Fruit fly (Drosophila melanogaster) whole organism, embryonic: Measurements from ENCODE around the gene CG18258.

Source experiments
- Awh ChIP-seq: fragments of 200-800 bp; sonication (Bioruptor generic); IDR thresholded peaks from 2 replicates; pipeline ENCODE4, ENCODE4 v1.3.6; 2022; ENCODE audit warnings: missing biosample characterization, missing genetic modification characterization
- Bdp1 ChIP-seq: fragments of 200-800 bp; sonication (Bioruptor generic); optimal IDR thresholded peaks from 3 replicates; lab custom pipeline; 2016; ENCODE audit warnings: missing biosample characterization, missing genetic modification characterization
- CG10654 ChIP-seq: fragments of 200-800 bp; sonication (Bioruptor generic); optimal IDR thresholded peaks from 2 replicates; lab custom pipeline; 2016; ENCODE audit warnings: missing biosample characterization, missing genetic modification characterization
- CG11247 ChIP-seq: fragments of 200-800 bp; sonication (Bioruptor generic); IDR thresholded peaks from 2 replicates; pipeline ENCODE4 v1.3.6; 2022; ENCODE audit warnings: missing biosample characterization, missing genetic modification characterization
- CG12219 ChIP-seq: fragments of 200-800 bp; sonication (Bioruptor generic); optimal IDR thresholded peaks from 3 replicates; lab custom pipeline; 2018; ENCODE audit warnings: missing biosample characterization, mild to moderate bottlenecking, missing genetic modification characterization
- CG12236 ChIP-seq: fragments of 200-800 bp; sonication (Bioruptor generic); optimal IDR thresholded peaks from 2 replicates; lab custom pipeline; 2016; ENCODE audit warnings: missing biosample characterization, missing genetic modification characterization
- CG13775 ChIP-seq: fragments of 200-800 bp; sonication (Bioruptor generic); optimal IDR thresholded peaks from 3 replicates; lab custom pipeline; 2017; ENCODE audit warnings: missing biosample characterization, mild to moderate bottlenecking, missing genetic modification characterization
- CG17359 ChIP-seq: fragments of 200-800 bp; sonication (Bioruptor generic); optimal IDR thresholded peaks from 3 replicates; lab custom pipeline; 2018; ENCODE audit warnings: missing biosample characterization, mild to moderate bottlenecking, missing genetic modification characterization, moderate library complexity
- CG18262 ChIP-seq: fragments of 200-800 bp; optimal IDR thresholded peaks from 3 replicates; lab custom pipeline; 2019; ENCODE audit warnings: missing biosample characterization, mild to moderate bottlenecking, missing genetic modification characterization, moderate library complexity
- CG32532 ChIP-seq: fragments of 200-800 bp; sonication (Bioruptor generic); IDR thresholded peaks from 2 replicates; pipeline ENCODE4 v1.3.6; 2022; ENCODE audit warnings: missing biosample characterization, missing genetic modification characterization
- CG6175 ChIP-seq: fragments of 200-800 bp; sonication (Bioruptor generic); IDR thresholded peaks from 3 replicates; pipeline ENCODE4 v1.3.6; 2022; ENCODE audit warnings: missing biosample characterization, missing genetic modification characterization
- CG6791 ChIP-seq: fragments of 200-800 bp; sonication (Bioruptor generic); IDR thresholded peaks from 3 replicates; pipeline ENCODE4 v1.3.6; 2022; ENCODE audit warnings: missing biosample characterization, missing genetic modification characterization; ENCODE audit not compliant: partially characterized antibody
- CG7928 ChIP-seq: fragments of 200-800 bp; sonication (Bioruptor generic); optimal IDR thresholded peaks from 2 replicates; lab custom pipeline; 2017; ENCODE audit warnings: missing biosample characterization, mild to moderate bottlenecking, missing genetic modification characterization
- CG8281 ChIP-seq: fragments of 200-800 bp; sonication (Bioruptor generic); optimal IDR thresholded peaks from 2 replicates; lab custom pipeline; 2018; ENCODE audit warnings: missing biosample characterization, mild to moderate bottlenecking, missing genetic modification characterization, moderate library complexity
- CG9727 ChIP-seq: fragments of 200-800 bp; sonication (Bioruptor generic); optimal IDR thresholded peaks from 3 replicates; lab custom pipeline; 2017; ENCODE audit warnings: missing biosample characterization, mild to moderate bottlenecking, missing genetic modification characterization
- CG9817 ChIP-seq: fragments of 200-800 bp; sonication (Bioruptor generic); optimal IDR thresholded peaks from 2 replicates; lab custom pipeline; 2018; ENCODE audit warnings: missing biosample characterization, mild to moderate bottlenecking, missing genetic modification characterization, moderate library complexity
- Camta ChIP-seq: fragments of 200-800 bp; sonication (Bioruptor generic); optimal IDR thresholded peaks from 2 replicates; lab custom pipeline; 2016; ENCODE audit warnings: missing biosample characterization, missing genetic modification characterization
- Chrac-16 ChIP-seq: fragments of 200-800 bp; sonication (Bioruptor generic); optimal IDR thresholded peaks from 3 replicates; lab custom pipeline; 2016; ENCODE audit warnings: missing biosample characterization, missing genetic modification characterization
- Dref ChIP-seq: fragments of 200-800 bp; sonication (Bioruptor generic); IDR thresholded peaks from 2 replicates; pipeline ENCODE4 v1.3.6; 2022; ENCODE audit warnings: missing biosample characterization, missing genetic modification characterization
- Drgx ChIP-seq: fragments of 200-800 bp; sonication (Bioruptor generic); IDR thresholded peaks from 2 replicates; pipeline ENCODE4 v1.3.6; 2022; ENCODE audit warnings: missing biosample characterization, missing genetic modification characterization
- E2f1 ChIP-seq: fragments of 200-800 bp; sonication (Bioruptor generic); IDR thresholded peaks from 2 replicates; pipeline ENCODE4 v1.3.6; 2022; ENCODE audit warnings: missing biosample characterization, missing genetic modification characterization
- Fer3 ChIP-seq: fragments of 200-800 bp; sonication (Bioruptor generic); optimal IDR thresholded peaks from 2 replicates; lab custom pipeline; 2018; ENCODE audit warnings: missing biosample characterization, mild to moderate bottlenecking, missing genetic modification characterization, moderate library complexity
- HLH54F ChIP-seq: fragments of 200-800 bp; sonication (Bioruptor generic); optimal IDR thresholded peaks from 3 replicates; lab custom pipeline; 2016; ENCODE audit warnings: missing biosample characterization, missing genetic modification characterization
- Mrtf ChIP-seq: fragments of 200-800 bp; sonication (Bioruptor generic); IDR thresholded peaks from 3 replicates; pipeline ENCODE4 v1.3.6; 2022; ENCODE audit warnings: missing biosample characterization, missing genetic modification characterization
- NFAT ChIP-seq: fragments of 200-800 bp; sonication (Bioruptor generic); IDR thresholded peaks from 2 replicates; pipeline ENCODE4 v1.3.6; 2022; ENCODE audit warnings: missing biosample characterization, missing genetic modification characterization
- Nf-YB ChIP-seq: fragments of 200-800 bp; sonication (Bioruptor generic); optimal IDR thresholded peaks from 3 replicates; lab custom pipeline; 2019; ENCODE audit warnings: missing biosample characterization, mild to moderate bottlenecking, missing genetic modification characterization, moderate library complexity
- Nf-YC ChIP-seq: fragments of 200-800 bp; optimal IDR thresholded peaks from 3 replicates; lab custom pipeline; 2019; ENCODE audit warnings: missing biosample characterization, mild to moderate bottlenecking, missing genetic modification characterization, moderate library complexity
- Oli ChIP-seq: fragments of 200-800 bp; sonication (Bioruptor generic); optimal IDR thresholded peaks from 2 replicates; lab custom pipeline; 2018; ENCODE audit warnings: missing biosample characterization, mild to moderate bottlenecking, missing genetic modification characterization, moderate library complexity
- Rfx ChIP-seq: fragments of 200-800 bp; sonication (Bioruptor generic); IDR thresholded peaks from 2 replicates; pipeline ENCODE4 v1.3.6; 2022; ENCODE audit warnings: missing biosample characterization, missing genetic modification characterization
- TFAM ChIP-seq: fragments of 200-800 bp; sonication (Bioruptor generic); optimal IDR thresholded peaks from 2 replicates; lab custom pipeline; 2017; ENCODE audit warnings: missing biosample characterization, missing genetic modification characterization, inconsistent platforms
- Xrp1 ChIP-seq: fragments of 200-800 bp; sonication (Bioruptor generic); IDR thresholded peaks from 2 replicates; pipeline ENCODE4 v1.3.6; 2022; ENCODE audit warnings: missing biosample characterization, missing genetic modification characterization
- al ChIP-seq: fragments of 200-800 bp; sonication (Bioruptor generic); IDR thresholded peaks from 2 replicates; pipeline ENCODE4 v1.3.6; 2022; ENCODE audit warnings: missing biosample characterization, missing genetic modification characterization
- bab2 ChIP-seq: fragments of 200-800 bp; sonication (Bioruptor generic); optimal IDR thresholded peaks from 2 replicates; lab custom pipeline; 2016; ENCODE audit warnings: missing biosample characterization, missing genetic modification characterization
- cg ChIP-seq: fragments of 200-800 bp; sonication (Bioruptor generic); optimal IDR thresholded peaks from 3 replicates; lab custom pipeline; 2019; ENCODE audit warnings: missing biosample characterization, mild to moderate bottlenecking, missing genetic modification characterization, moderate library complexity
- danr ChIP-seq: fragments of 200-800 bp; sonication (Bioruptor generic); IDR thresholded peaks from 2 replicates; pipeline ENCODE4 v1.3.6; 2022; ENCODE audit warnings: missing biosample characterization, missing genetic modification characterization
- dysf ChIP-seq: fragments of 200-800 bp; sonication (Bioruptor generic); IDR thresholded peaks from 3 replicates; pipeline ENCODE4 v1.3.6; 2022; ENCODE audit warnings: missing biosample characterization, missing genetic modification characterization
- en ChIP-seq: fragments of 200-800 bp; sonication (Bioruptor generic); optimal IDR thresholded peaks from 2 replicates; lab custom pipeline; 2016; ENCODE audit warnings: missing biosample characterization, missing genetic modification characterization
- fd3F ChIP-seq: fragments of 200-800 bp; sonication (Bioruptor generic); optimal IDR thresholded peaks from 2 replicates; lab custom pipeline; 2018; ENCODE audit warnings: missing biosample characterization, mild to moderate bottlenecking, missing genetic modification characterization, moderate library complexity
- gcm ChIP-seq: fragments of 200-800 bp; sonication (Bioruptor generic); optimal IDR thresholded peaks from 2 replicates; lab custom pipeline; 2019; ENCODE audit warnings: missing biosample characterization, mild to moderate bottlenecking, missing genetic modification characterization, moderate library complexity
- ind ChIP-seq: fragments of 200-800 bp; sonication (Bioruptor generic); optimal IDR thresholded peaks from 3 replicates; lab custom pipeline; 2016; ENCODE audit warnings: missing biosample characterization, missing genetic modification characterization
- jigr1 ChIP-seq: fragments of 200-800 bp; sonication (Bioruptor generic); IDR thresholded peaks from 3 replicates; pipeline ENCODE4 v1.3.6; 2022; ENCODE audit warnings: missing biosample characterization, missing genetic modification characterization
- jing ChIP-seq: fragments of 200-800 bp; sonication (Bioruptor generic); optimal IDR thresholded peaks from 2 replicates; lab custom pipeline; 2018; ENCODE audit warnings: missing biosample characterization, mild to moderate bottlenecking, missing genetic modification characterization
- lab ChIP-seq: fragments of 200-800 bp; sonication (Bioruptor generic); optimal IDR thresholded peaks from 3 replicates; lab custom pipeline; 2017; ENCODE audit warnings: missing biosample characterization, missing genetic modification characterization, mild to moderate bottlenecking, moderate library complexity, missing genetic modification reagents
- lmd ChIP-seq: fragments of 200-800 bp; sonication (Bioruptor generic); IDR thresholded peaks from 2 replicates; pipeline ENCODE4 v1.3.6; 2022; ENCODE audit warnings: missing biosample characterization, missing genetic modification characterization
- mam ChIP-seq: fragments of 200-800 bp; sonication (Bioruptor generic); optimal IDR thresholded peaks from 3 replicates; lab custom pipeline; 2016; ENCODE audit warnings: missing biosample characterization, missing genetic modification characterization
- pho ChIP-seq: fragments of 200-800 bp; sonication (Bioruptor generic); optimal IDR thresholded peaks from 2 replicates; lab custom pipeline; 2016; ENCODE audit warnings: missing biosample characterization, missing genetic modification characterization
- pros ChIP-seq: fragments of 200-800 bp; sonication (Bioruptor generic); optimal IDR thresholded peaks from 3 replicates; lab custom pipeline; 2019; ENCODE audit warnings: missing biosample characterization, mild to moderate bottlenecking, missing genetic modification characterization, moderate library complexity
- sisA ChIP-seq: fragments of 200-800 bp; sonication (Bioruptor generic); IDR thresholded peaks from 2 replicates; pipeline ENCODE4 v1.3.6; 2022; ENCODE audit warnings: missing biosample characterization, missing genetic modification characterization
- sna ChIP-seq: fragments of 200-800 bp; sonication (Bioruptor generic); IDR thresholded peaks from 2 replicates; pipeline ENCODE4 v1.3.6; 2022; ENCODE audit warnings: missing biosample characterization, missing genetic modification characterization; ENCODE audit not compliant: partially characterized antibody
- vvl ChIP-seq: fragments of 200-800 bp; sonication (Bioruptor generic); IDR thresholded peaks from 2 replicates; pipeline ENCODE4 v1.3.6; 2022; ENCODE audit warnings: missing biosample characterization, missing genetic modification characterization
- zen2 ChIP-seq: fragments of 200-800 bp; sonication (Bioruptor generic); IDR thresholded peaks from 3 replicates; pipeline ENCODE4 v1.3.6; 2022; ENCODE audit warnings: missing biosample characterization, missing genetic modification characterization; ENCODE audit not compliant: partially characterized antibody

The CG18258 gene

dm6 chrX:17176542-17176941 is 35.6 kb upstream of the CG18258 start (continued):
- peak; percentile 48 for TF ChIP-seq Camta
- peak; percentile 44 for TF ChIP-seq Fer3 (tag; lab: Kevin White, UChicago)
- peak; percentile 13 for TF ChIP-seq CG9727 (GFP tag; lab: Kevin White, UChicago)
- peak; percentile 79 for TF ChIP-seq Rfx (GFP tag; lab: Robert Waterston, UW)
- TF ChIP-seq CG18262 (tag; lab: Kevin White, UChicago), result peak; percentile 45
- TF ChIP-seq lab (GFP tag; lab: Kevin White, UChicago), result peak; percentile 73
- TF ChIP-seq E2f1, result peak; percentile 63
- TF ChIP-seq zen2 (GFP tag; lab: Robert Waterston, UW), result no peak
- TF ChIP-seq jing (GFP tag; lab: Kevin White, UChicago), result no peak
- TF ChIP-seq CG6175 (GFP tag; lab: Robert Waterston, UW), result no peak
- TF ChIP-seq vvl (GFP tag; lab: Robert Waterston, UW), result peak; percentile 72
- no peak for TF ChIP-seq sna (GFP tag; lab: Robert Waterston, UW)
- no peak for TF ChIP-seq TFAM (GFP tag; lab: Kevin White, UChicago)
- TF ChIP-seq Awh (GFP tag; lab: Robert Waterston, UW), result peak; percentile 74; the same call in 1 of the 2 replicates
- no peak for TF ChIP-seq CG13775 (GFP tag; lab: Kevin White, UChicago)
- no peak for TF ChIP-seq CG6791 (GFP tag; lab: Robert Waterston, UW)
- peak; percentile 63 for TF ChIP-seq CG17359 (tag; lab: Kevin White, UChicago)
- no peak for TF ChIP-seq CG7928 (GFP tag; lab: Kevin White, UChicago)
- TF ChIP-seq dysf (GFP tag; lab: Robert Waterston, UW), result peak; percentile 72
- TF ChIP-seq Xrp1, result peak; percentile 67; the same call in 1 of the 2 replicates
- peak; percentile 45 for TF ChIP-seq Oli (tag; lab: Kevin White, UChicago)
- TF ChIP-seq lmd, result peak; percentile 74
- TF ChIP-seq Nf-YC (tag; lab: Kevin White, UChicago), result peak; percentile 53
- TF ChIP-seq fd3F, result peak; percentile 10
- no peak for TF ChIP-seq Bdp1 (GFP tag; lab: Kevin White, UChicago)
- no peak for TF ChIP-seq CG12236 (GFP tag; lab: Kevin White, UChicago)
- peak; percentile 49 for TF ChIP-seq mam (GFP tag; lab: Kevin White, UChicago)
- TF ChIP-seq sisA (GFP tag; lab: Robert Waterston, UW), result peak; percentile 68
- TF ChIP-seq Mrtf (GFP tag; lab: Robert Waterston, UW), result peak; percentile 67; the same call in 2 of the 3 replicates
- no peak for TF ChIP-seq Dref (GFP tag; lab: Robert Waterston, UW)
- TF ChIP-seq CG32532 (GFP tag; lab: Robert Waterston, UW), result peak; percentile 71
- TF ChIP-seq al (GFP tag; lab: Robert Waterston, UW), result 0 out of 2 replicates have a peak, but pooled peaks have one; percentile 22
- no peak for TF ChIP-seq Nf-YB (GFP tag; lab: Kevin White, UChicago)
- TF ChIP-seq danr, result 0 out of 2 replicates have a peak, but pooled peaks have one; percentile 6
- peak; percentile 37 for TF ChIP-seq en (GFP tag; lab: Kevin White, UChicago)
- TF ChIP-seq bab2 (GFP tag; lab: Kevin White, UChicago), result peak; percentile 43
- peak; percentile 54 for TF ChIP-seq ind (GFP tag; lab: Kevin White, UChicago)
- no peak for TF ChIP-seq pros (GFP tag; lab: Kevin White, UChicago)
- TF ChIP-seq CG8281 (tag; lab: Kevin White, UChicago), result no peak
- TF ChIP-seq CG10654 (GFP tag; lab: Kevin White, UChicago), result no peak
- TF ChIP-seq CG11247, result peak; percentile 54; the same call in 1 of the 2 replicates
- no peak for TF ChIP-seq jigr1 (GFP tag; lab: Robert Waterston, UW)
- TF ChIP-seq pho (GFP tag; lab: Kevin White, UChicago), result no peak
- no peak for TF ChIP-seq cg (GFP tag; lab: Kevin White, UChicago)
- peak; percentile 35 for TF ChIP-seq CG9817 (tag; lab: Kevin White, UChicago)
- peak; percentile 18 for TF ChIP-seq Chrac-16 (GFP tag; lab: Kevin White, UChicago)
- TF ChIP-seq Drgx (GFP tag; lab: Robert Waterston, UW), result peak; percentile 60
- TF ChIP-seq gcm, result no peak
- TF ChIP-seq CG12219 (GFP tag; lab: Kevin White, UChicago), result peak; percentile 24
- peak; percentile 51; the same call in 1 of the 2 replicates for TF ChIP-seq NFAT (GFP tag; lab: Robert Waterston, UW)
- peak; percentile 34 for TF ChIP-seq HLH54F (GFP tag; lab: Kevin White, UChicago)
